Worm (Caenorhabditis elegans): ENCODE measurements around the gene ulp-1.

- TF ChIP-seq him-1 (tag; optimal IDR thresholded peaks at IDR 0.05): no peak
- TF ChIP-seq W03F9.2 (tag; optimal IDR thresholded peaks at IDR 0.05): no peak
Observed at ce11 chrIII:5179166-5179565, 9.6 kb upstream of the ulp-1 start.

Measured in whole organism, L4/young adult.